Worm (Caenorhabditis elegans) whole organism, L3 larva: ENCODE results near the gene clp-4.

Experiments
- aly-2 ChIP-seq: fragments of 150-350 bp; optimal IDR thresholded peaks from 2 replicates; lab custom pipeline; 2014; ENCODE audit warnings: missing biosample characterization, missing genetic modification characterization
- ama-1 ChIP-seq: fragments of 150-350 bp; optimal IDR thresholded peaks from 2 replicates; lab custom pipeline; 2018
- ceh-82 ChIP-seq: fragments of 150-350 bp; optimal IDR thresholded peaks from 2 replicates; lab custom pipeline; 2014; ENCODE audit warnings: missing biosample characterization, missing genetic modification characterization
- egl-27 ChIP-seq: sonication (generic microtip); optimal IDR thresholded peaks from 4 replicates; lab custom pipeline; 2017; ENCODE audit warnings: missing biosample characterization, missing genetic modification reagents, missing genetic modification characterization
- elt-1 ChIP-seq: fragments of 150-350 bp; optimal IDR thresholded peaks from 2 replicates; lab custom pipeline; 2014; ENCODE audit warnings: missing biosample characterization, missing genetic modification characterization
- elt-2 ChIP-seq: sonication (generic microtip); optimal IDR thresholded peaks from 2 replicates; lab custom pipeline; 2016; ENCODE audit warnings: missing genetic modification reagents, mild to moderate bottlenecking, missing genetic modification characterization, missing compliant biosample characterization
- fkh-10 ChIP-seq: sonication (generic microtip); optimal IDR thresholded peaks from 2 replicates; lab custom pipeline; 2017; ENCODE audit warnings: missing biosample characterization, missing genetic modification reagents, missing genetic modification characterization
- nhr-11 ChIP-seq: fragments of 150-350 bp; optimal IDR thresholded peaks from 2 replicates; lab custom pipeline; 2014; ENCODE audit warnings: missing biosample characterization, missing genetic modification characterization
- nhr-237 ChIP-seq: fragments of 150-350 bp; optimal IDR thresholded peaks from 2 replicates; lab custom pipeline; 2014; ENCODE audit warnings: missing biosample characterization, missing genetic modification characterization
- nhr-76 ChIP-seq: fragments of 150-350 bp; sonication (generic microtip); optimal IDR thresholded peaks from 5 replicates; lab custom pipeline; 2014; ENCODE audit warnings: missing biosample characterization, missing genetic modification characterization
- nhr-77 ChIP-seq: fragments of 150-350 bp; optimal IDR thresholded peaks from 2 replicates; lab custom pipeline; 2014; ENCODE audit warnings: missing biosample characterization, missing genetic modification characterization
- pqm-1 ChIP-seq: fragments of 150-350 bp; optimal IDR thresholded peaks from 2 replicates; lab custom pipeline; 2017; ENCODE audit warnings: missing biosample characterization, missing genetic modification characterization, inconsistent platforms

DNA sequence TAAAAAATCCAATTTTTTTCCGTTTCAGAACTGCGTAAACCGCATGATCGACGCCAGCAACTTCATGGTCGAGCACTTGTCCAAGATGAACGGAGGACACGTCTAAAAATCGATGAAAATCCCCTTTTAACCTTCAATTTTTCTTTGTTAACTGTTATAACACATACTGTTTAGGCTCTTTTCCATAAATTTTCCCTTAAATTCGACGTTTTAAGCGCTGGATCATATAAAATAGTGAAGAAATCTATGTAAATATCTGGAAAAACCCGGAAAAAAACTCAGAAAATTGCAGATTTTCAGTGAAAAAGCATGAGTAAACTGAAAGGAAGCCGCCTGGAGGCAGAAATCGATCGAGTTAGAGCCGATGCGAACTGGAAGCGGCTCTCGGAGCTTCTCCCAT lies 42.0 kb upstream of the clp-4 start, which contains the start of gene ttc-7:
- TF ChIP-seq pqm-1 (no peak), nhr-77 (tag; lab: Kevin White, UChicago) (no peak), ceh-82 (tag; lab: Kevin White, UChicago) (no peak), aly-2 (tag; lab: Kevin White, UChicago) (no peak), nhr-76 (tag; lab: Kevin White, UChicago) (no peak), ama-1 (no peak), nhr-237 (tag; lab: Kevin White, UChicago) (no peak), elt-2 (tag; lab: Kevin White, UChicago) (no peak), egl-27 (tag; lab: Kevin White, UChicago) (no peak), elt-1 (tag; lab: Kevin White, UChicago) (no peak), fkh-10 (GFP tag; lab: Kevin White, UChicago) (no peak), nhr-11 (no peak)
